Fruit fly (Drosophila melanogaster): Measurements from ENCODE around the gene CG43346.
A peak's percentile ranks its signal among the peaks of the same experiment; 100 is the strongest.

CG43346 gene

DNA sequence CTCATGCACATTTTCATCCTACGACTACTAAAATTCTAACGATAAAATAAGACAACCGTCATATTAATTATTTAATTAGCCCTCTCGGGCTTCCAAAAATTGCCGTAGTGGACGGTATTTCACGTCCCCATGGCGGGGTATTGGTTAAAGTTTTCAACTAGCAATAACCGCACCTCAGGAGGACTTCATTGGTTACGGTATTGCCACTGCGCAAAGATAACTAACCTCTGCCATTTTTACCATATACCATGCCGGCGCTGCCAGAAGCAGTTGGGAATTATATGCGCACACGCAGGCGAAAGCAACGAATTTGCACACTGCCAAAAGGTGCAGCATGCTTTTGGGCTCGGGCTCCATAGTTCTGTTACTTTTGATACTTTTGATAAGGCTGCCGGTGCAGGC, 46.6 kb upstream of the CG43346 start (continued):
- TF ChIP-seq Smox (GFP tag; optimal IDR thresholded peaks at IDR 0.05) (peak; percentile 62), topi (GFP tag; optimal IDR thresholded peaks at IDR 0.05) (peak; percentile 63), dac (GFP tag; optimal IDR thresholded peaks at IDR 0.05) (no peak), CG6854 (GFP tag; optimal IDR thresholded peaks at IDR 0.05) (no peak), Met (GFP tag; optimal IDR thresholded peaks at IDR 0.05) (peak; percentile 46)

DNA sequence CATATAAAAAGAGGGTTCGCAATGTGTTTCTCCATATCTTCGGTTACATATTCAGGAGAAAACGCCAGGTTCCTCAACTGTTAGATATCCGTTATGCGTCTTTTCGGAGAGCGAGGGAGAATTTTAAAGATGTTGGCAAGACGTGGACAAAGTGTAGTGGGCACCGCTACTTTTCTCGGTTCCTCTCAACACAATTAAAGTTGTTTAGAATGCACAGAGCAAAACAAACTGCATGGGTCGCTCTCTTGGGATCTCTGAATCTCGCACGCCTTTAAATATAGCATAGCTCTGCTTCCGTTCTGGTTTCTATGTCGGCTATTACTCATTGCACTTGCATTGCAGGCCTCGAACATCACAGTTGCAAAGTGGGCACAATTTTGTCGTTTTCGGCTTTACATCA, 37.8 kb upstream of the CG43346 start, which contains the start of gene clumsy:
TSS of gene clumsy (plus strand) at position 301 of the 400 bp plus-strand sequence.
- TF ChIP-seq CG1621 (tag; optimal IDR thresholded peaks at IDR 0.05) (no peak), acj6 (GFP tag; optimal IDR thresholded peaks at IDR 0.05) (no peak), Blimp-1 (GFP tag; optimal IDR thresholded peaks at IDR 0.05) (no peak), CG10631 (GFP tag; optimal IDR thresholded peaks at IDR 0.05) (no peak)

DNA sequence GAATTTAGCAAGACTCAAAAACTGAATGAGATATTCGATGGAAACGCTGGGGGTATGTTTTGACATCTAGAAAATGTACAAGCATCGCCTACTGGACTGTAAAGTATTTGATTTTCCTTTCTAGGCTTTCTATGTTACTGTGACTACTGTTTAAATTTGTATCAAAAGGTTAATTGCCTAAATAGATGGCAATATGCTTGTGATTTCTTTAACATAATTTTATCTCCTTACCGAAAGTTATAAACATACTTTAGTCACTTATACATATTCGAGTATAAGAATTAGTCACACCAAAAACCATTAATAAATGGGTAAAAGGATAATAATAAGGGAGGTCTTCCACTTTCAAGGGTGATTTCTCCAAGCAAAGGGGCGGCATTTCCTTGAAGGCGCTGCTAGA, 34.3 kb upstream of the CG43346 start, which contains the start of gene CG31988:
TSS of gene CG31988 (minus strand) at position 101 of the 400 bp plus-strand sequence.
- no peak for TF ChIP-seq Sox14 (GFP tag; optimal IDR thresholded peaks at IDR 0.05)
- TF ChIP-seq CG6854 (GFP tag; optimal IDR thresholded peaks at IDR 0.05): no peak
- TF ChIP-seq CG8632 (GFP tag; optimal IDR thresholded peaks at IDR 0.05): no peak
- TF ChIP-seq Met (GFP tag; optimal IDR thresholded peaks at IDR 0.05): no peak
- no peak for TF ChIP-seq achi (GFP tag; optimal IDR thresholded peaks at IDR 0.05)
- no peak for TF ChIP-seq CG9139 (GFP tag; optimal IDR thresholded peaks at IDR 0.05)
- TF ChIP-seq acj6 (GFP tag; optimal IDR thresholded peaks at IDR 0.05): no peak
- no peak for TF ChIP-seq Eip78C (GFP tag)
- TF ChIP-seq dac (GFP tag; optimal IDR thresholded peaks at IDR 0.05): no peak
- no peak for TF ChIP-seq salr (GFP tag; optimal IDR thresholded peaks at IDR 0.05)

DNA sequence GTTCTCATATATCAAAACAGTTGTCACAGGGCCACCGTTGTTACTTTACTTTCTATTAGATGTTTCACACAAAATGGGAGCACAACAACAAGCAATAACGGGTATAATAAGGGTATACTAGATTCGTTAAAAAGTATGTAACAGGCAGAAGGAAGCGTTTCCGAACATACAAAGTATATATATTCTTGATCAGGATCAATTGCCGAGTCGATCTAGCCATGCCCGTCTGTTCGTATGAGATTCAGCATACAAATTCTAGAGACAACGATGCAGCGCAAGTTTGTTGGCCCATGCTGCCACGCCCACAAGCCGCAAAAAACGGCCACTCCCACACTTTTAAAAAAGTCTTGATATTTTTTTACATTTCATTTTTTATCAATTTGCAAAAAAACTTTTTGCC, 31.9 kb upstream of the CG43346 start, which contains the start of gene CG31624:
TSS of gene CG31624 (minus strand) at position 101 of the 400 bp plus-strand sequence.
- TF ChIP-seq CG11762 (GFP tag; optimal IDR thresholded peaks at IDR 0.05; ENCODE audit: insufficient read depth): no peak
- TF ChIP-seq svp (GFP tag): no peak
- no peak for TF ChIP-seq esn (GFP tag; optimal IDR thresholded peaks at IDR 0.05)
- TF ChIP-seq Ets21C (GFP tag; optimal IDR thresholded peaks at IDR 0.05): no peak
- TF ChIP-seq CG16779 (tag; optimal IDR thresholded peaks at IDR 0.05): no peak
- TF ChIP-seq Ets96B (tag; optimal IDR thresholded peaks at IDR 0.05): no peak
- TF ChIP-seq Hr4 (GFP tag; optimal IDR thresholded peaks at IDR 0.05): no peak
- no peak for TF ChIP-seq dac (GFP tag; optimal IDR thresholded peaks at IDR 0.05)
- no peak for TF ChIP-seq eg (GFP tag; IDR thresholded peaks at IDR 0.05)
- no peak for TF ChIP-seq CG15336 (GFP tag; IDR thresholded peaks at IDR 0.05)
- no peak for TF ChIP-seq Eip78C (GFP tag)
- TF ChIP-seq CG3919 (GFP tag; optimal IDR thresholded peaks at IDR 0.05): no peak
- no peak for TF ChIP-seq CG10669 (GFP tag; optimal IDR thresholded peaks at IDR 0.05)
- TF ChIP-seq fd59A (GFP tag; optimal IDR thresholded peaks at IDR 0.05): no peak

DNA sequence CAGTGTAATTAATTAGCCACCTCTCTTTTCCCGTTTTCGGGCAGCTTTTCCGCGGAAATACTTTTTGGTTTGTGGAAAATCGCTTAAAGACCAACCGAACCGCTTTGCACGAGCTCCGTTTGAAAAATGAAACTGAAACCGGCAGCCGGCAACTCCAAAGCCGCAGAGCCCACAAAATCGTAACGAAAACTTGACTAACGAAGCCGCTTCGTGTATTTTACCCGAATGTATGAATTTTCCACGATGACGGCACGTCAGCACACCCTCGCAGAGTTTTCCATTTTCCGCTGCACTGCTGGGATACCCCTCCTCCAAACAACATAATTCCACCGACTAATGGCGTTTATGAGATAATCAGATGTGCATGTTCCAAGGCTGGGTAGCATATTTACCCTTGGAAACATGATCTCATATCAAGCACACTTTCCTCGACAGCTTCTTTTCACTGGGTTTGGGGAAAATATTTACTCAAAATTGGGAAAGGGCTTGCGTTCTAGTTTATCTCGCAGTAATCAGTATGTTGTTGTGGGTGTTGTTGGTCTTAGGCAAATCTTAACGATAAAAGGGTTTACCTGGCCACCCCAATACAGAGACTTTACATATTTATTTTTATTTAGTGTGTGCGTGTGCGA, 30.4 kb upstream of the CG43346 start, which contains the start of gene Ret:
TSS of gene Ret (minus strand) at position 130 of the 632 bp plus-strand sequence.
- TF ChIP-seq CG7368 (GFP tag; optimal IDR thresholded peaks at IDR 0.05) (no peak), CG3032 (tag; optimal IDR thresholded peaks at IDR 0.05) (no peak), CG6808 (GFP tag; optimal IDR thresholded peaks at IDR 0.05) (no peak), dsx (GFP tag; optimal IDR thresholded peaks at IDR 0.05; ENCODE audit: poor library complexity, severe bottlenecking) (no peak), Met (GFP tag; optimal IDR thresholded peaks at IDR 0.05) (no peak), Hr38 (GFP tag; optimal IDR thresholded peaks at IDR 0.05) (no peak), Ets96B (tag; optimal IDR thresholded peaks at IDR 0.05) (no peak), net (GFP tag; optimal IDR thresholded peaks at IDR 0.05) (no peak), CG6276 (GFP tag; optimal IDR thresholded peaks at IDR 0.05) (peak; percentile 14), CG34406 (GFP tag; optimal IDR thresholded peaks at IDR 0.05) (no peak), CG3919 (GFP tag; optimal IDR thresholded peaks at IDR 0.05) (no peak), Smox (GFP tag; optimal IDR thresholded peaks at IDR 0.05) (no peak), CG8119 (GFP tag; IDR thresholded peaks at IDR 0.05) (0 out of 3 replicates have a peak, but pooled peaks have one; percentile 31), CG9139 (GFP tag; optimal IDR thresholded peaks at IDR 0.05) (no peak), fkh (GFP tag; optimal IDR thresholded peaks at IDR 0.05) (peak; percentile 68), spab (GFP tag; optimal IDR thresholded peaks at IDR 0.05) (no peak), esn (GFP tag; optimal IDR thresholded peaks at IDR 0.05) (no peak), CG15336 (GFP tag; IDR thresholded peaks at IDR 0.05) (0 out of 2 replicates have a peak, but pooled peaks have one; percentile 18)
